Worm (Caenorhabditis elegans): ENCODE data around the gene his-2.

his-2 gene

ce11 chrV:16022600-16022999, 19.5 kb downstream of the his-2 start:
- TF ChIP-seq tbx-37 (GFP tag; conservative IDR thresholded peaks at IDR 0.05) (peak; percentile 83), aly-1 (tag; optimal IDR thresholded peaks at IDR 0.05) (no peak)

- no peak for TF ChIP-seq sea-1 (GFP tag; conservative IDR thresholded peaks at IDR 0.05)
- no peak for TF ChIP-seq ceh-13 (GFP tag; optimal IDR thresholded peaks at IDR 0.05)
- TF ChIP-seq F13C5.2 (tag; optimal IDR thresholded peaks at IDR 0.05): no peak
- no peak for TF ChIP-seq B0310.2 (tag; optimal IDR thresholded peaks at IDR 0.05)
- TF ChIP-seq ceh-36 (tag; optimal IDR thresholded peaks at IDR 0.05): no peak
- no peak for TF ChIP-seq scrt-1 (GFP tag; IDR thresholded peaks at IDR 0.05)
- TF ChIP-seq tra-4 (tag; optimal IDR thresholded peaks at IDR 0.05): no peak
- TF ChIP-seq hmg-4 (GFP tag; optimal IDR thresholded peaks at IDR 0.05): no peak
- TF ChIP-seq pes-1 (GFP tag; IDR thresholded peaks at IDR 0.05): no peak
- no peak for TF ChIP-seq ets-7 (tag; optimal IDR thresholded peaks at IDR 0.05)
- TF ChIP-seq hnd-1 (tag; optimal IDR thresholded peaks at IDR 0.05): no peak
- TF ChIP-seq ama-1 (optimal IDR thresholded peaks at IDR 0.05): no peak
- no peak for TF ChIP-seq tbx-37 (GFP tag; conservative IDR thresholded peaks at IDR 0.05)
- no peak for TF ChIP-seq aly-1 (tag; optimal IDR thresholded peaks at IDR 0.05)
- TF ChIP-seq hmbx-1 (tag; optimal IDR thresholded peaks at IDR 0.05): no peak
- TF ChIP-seq flt-1 (GFP tag; IDR thresholded peaks at IDR 0.05): no peak
- no peak for TF ChIP-seq tbx-11 (GFP tag; IDR thresholded peaks at IDR 0.05)
Observed at ce11 chrV:16020042-16020441, 22.0 kb downstream of the his-2 start, which contains the start of gene srx-44. TSS of gene srx-44 (plus strand) at chrV:16020342.

- TF ChIP-seq B0310.2 (tag; optimal IDR thresholded peaks at IDR 0.05) (no peak), hmg-4 (GFP tag; optimal IDR thresholded peaks at IDR 0.05) (no peak), tra-4 (tag; optimal IDR thresholded peaks at IDR 0.05) (no peak), ceh-13 (GFP tag; optimal IDR thresholded peaks at IDR 0.05) (no peak), ets-7 (tag; optimal IDR thresholded peaks at IDR 0.05) (no peak), aly-1 (tag; optimal IDR thresholded peaks at IDR 0.05) (no peak), flt-1 (GFP tag; IDR thresholded peaks at IDR 0.05) (no peak), hmbx-1 (tag; optimal IDR thresholded peaks at IDR 0.05) (no peak), tbx-37 (GFP tag; conservative IDR thresholded peaks at IDR 0.05) (no peak), sea-1 (GFP tag; conservative IDR thresholded peaks at IDR 0.05) (no peak), F13C5.2 (tag; optimal IDR thresholded peaks at IDR 0.05) (no peak)
Observed at ce11 chrV:16017671-16018070, 24.4 kb downstream of the his-2 start, which contains the start of gene srx-43. TSS of gene srx-43 (plus strand) at chrV:16017971.

ce11 chrV:16016977-16017376, 25.1 kb downstream of the his-2 start:
- TF ChIP-seq ama-1 (optimal IDR thresholded peaks at IDR 0.05): no peak
- no peak for TF ChIP-seq pes-1 (GFP tag; IDR thresholded peaks at IDR 0.05)
- no peak for TF ChIP-seq flt-1 (GFP tag; IDR thresholded peaks at IDR 0.05)
- TF ChIP-seq scrt-1 (GFP tag; IDR thresholded peaks at IDR 0.05): no peak
- TF ChIP-seq ets-7 (tag; optimal IDR thresholded peaks at IDR 0.05): no peak
- TF ChIP-seq hmbx-1 (tag; optimal IDR thresholded peaks at IDR 0.05): no peak
- no peak for TF ChIP-seq tbx-37 (GFP tag; conservative IDR thresholded peaks at IDR 0.05)
- TF ChIP-seq hmg-4 (GFP tag; optimal IDR thresholded peaks at IDR 0.05): no peak
- no peak for TF ChIP-seq B0310.2 (tag; optimal IDR thresholded peaks at IDR 0.05)
- TF ChIP-seq ceh-13 (GFP tag; optimal IDR thresholded peaks at IDR 0.05): no peak

ce11 chrV:16015652-16016051, 26.4 kb downstream of the his-2 start, which contains the start of gene str-232:
TSS of gene str-232 (minus strand) at chrV:16015752.
- TF ChIP-seq ceh-13 (GFP tag; optimal IDR thresholded peaks at IDR 0.05) (no peak), hmg-4 (GFP tag; optimal IDR thresholded peaks at IDR 0.05) (no peak), sea-1 (GFP tag; conservative IDR thresholded peaks at IDR 0.05) (no peak), B0310.2 (tag; optimal IDR thresholded peaks at IDR 0.05) (no peak), hnd-1 (tag; optimal IDR thresholded peaks at IDR 0.05) (no peak), scrt-1 (GFP tag; IDR thresholded peaks at IDR 0.05) (no peak), ama-1 (optimal IDR thresholded peaks at IDR 0.05) (no peak), ets-7 (tag; optimal IDR thresholded peaks at IDR 0.05) (no peak), aly-1 (tag; optimal IDR thresholded peaks at IDR 0.05) (no peak), tbx-37 (GFP tag; conservative IDR thresholded peaks at IDR 0.05) (no peak)

ce11 chrV:16009564-16009963, 32.5 kb downstream of the his-2 start, which contains the start of gene str-233:
TSS of gene str-233 (minus strand) at chrV:16009664.
- TF ChIP-seq ceh-13 (GFP tag; optimal IDR thresholded peaks at IDR 0.05) (no peak), flt-1 (GFP tag; IDR thresholded peaks at IDR 0.05) (no peak), F13C5.2 (tag; optimal IDR thresholded peaks at IDR 0.05) (no peak), ama-1 (optimal IDR thresholded peaks at IDR 0.05) (no peak), aly-1 (tag; optimal IDR thresholded peaks at IDR 0.05) (no peak), tbx-37 (GFP tag; conservative IDR thresholded peaks at IDR 0.05) (no peak), ets-7 (tag; optimal IDR thresholded peaks at IDR 0.05) (no peak), hmbx-1 (tag; optimal IDR thresholded peaks at IDR 0.05) (no peak), pes-1 (GFP tag; IDR thresholded peaks at IDR 0.05) (no peak), sea-1 (GFP tag; conservative IDR thresholded peaks at IDR 0.05) (no peak), B0310.2 (tag; optimal IDR thresholded peaks at IDR 0.05) (no peak), scrt-1 (GFP tag; IDR thresholded peaks at IDR 0.05) (no peak), hnd-1 (tag; optimal IDR thresholded peaks at IDR 0.05) (no peak), tra-4 (tag; optimal IDR thresholded peaks at IDR 0.05) (no peak), hmg-4 (GFP tag; optimal IDR thresholded peaks at IDR 0.05) (no peak)

ce11 chrV:16007505-16007904, 34.6 kb downstream of the his-2 start, which contains the start of gene str-231:
TSS of gene str-231 (minus strand) at chrV:16007605.
- TF ChIP-seq ceh-36 (tag; optimal IDR thresholded peaks at IDR 0.05) (no peak), tra-4 (tag; optimal IDR thresholded peaks at IDR 0.05) (no peak), ceh-13 (GFP tag; optimal IDR thresholded peaks at IDR 0.05) (no peak), hmbx-1 (tag; optimal IDR thresholded peaks at IDR 0.05) (no peak), hmg-4 (GFP tag; optimal IDR thresholded peaks at IDR 0.05) (no peak), B0310.2 (tag; optimal IDR thresholded peaks at IDR 0.05) (no peak), ets-7 (tag; optimal IDR thresholded peaks at IDR 0.05) (no peak), pes-1 (GFP tag; IDR thresholded peaks at IDR 0.05) (no peak), ama-1 (optimal IDR thresholded peaks at IDR 0.05) (no peak), F13C5.2 (tag; optimal IDR thresholded peaks at IDR 0.05) (no peak), hnd-1 (tag; optimal IDR thresholded peaks at IDR 0.05) (no peak), aly-1 (tag; optimal IDR thresholded peaks at IDR 0.05) (no peak), flt-1 (GFP tag; IDR thresholded peaks at IDR 0.05) (no peak), scrt-1 (GFP tag; IDR thresholded peaks at IDR 0.05) (no peak), tbx-11 (GFP tag; IDR thresholded peaks at IDR 0.05) (no peak), tbx-37 (GFP tag; conservative IDR thresholded peaks at IDR 0.05) (no peak)

Measured in whole organism, early embryonic.